Fruit fly (Drosophila melanogaster) whole organism, prepupa: ENCODE results near the gene CG16711.

ENCODE experiments used
- Blimp-1 ChIP-seq: fragments of 200-800 bp; sonication (Bioruptor generic); optimal IDR thresholded peaks from 3 replicates; lab custom pipeline; 2017; ENCODE audit warnings: missing biosample characterization, missing genetic modification characterization, mild to moderate bottlenecking, moderate library complexity, missing genetic modification reagents
- CG10631 ChIP-seq: fragments of 200-800 bp; sonication (Bioruptor generic); optimal IDR thresholded peaks from 2 replicates; lab custom pipeline; 2016; ENCODE audit warnings: missing biosample characterization, missing genetic modification characterization
- CG10669 ChIP-seq: fragments of 200-800 bp; sonication (Bioruptor generic); optimal IDR thresholded peaks from 3 replicates; lab custom pipeline; 2018; ENCODE audit warnings: missing biosample characterization, mild to moderate bottlenecking, missing genetic modification characterization, moderate library complexity
- CG11294 ChIP-seq: fragments of 200-800 bp; sonication (Bioruptor generic); IDR thresholded peaks from 2 replicates; pipeline ENCODE4 v1.3.6; 2022; ENCODE audit warnings: missing biosample characterization, missing genetic modification characterization
- CG11762 ChIP-seq: fragments of 200-800 bp; sonication (Bioruptor generic); optimal IDR thresholded peaks from 3 replicates; lab custom pipeline; 2016; ENCODE audit warnings: missing biosample characterization, missing genetic modification characterization; ENCODE audit not compliant: insufficient read depth
- CG15336 ChIP-seq: fragments of 200-800 bp; sonication (Bioruptor generic); IDR thresholded peaks from 2 replicates; pipeline ENCODE4 v1.3.6; 2022; ENCODE audit warnings: missing biosample characterization, missing genetic modification characterization
- CG1621 ChIP-seq: fragments of 200-800 bp; sonication (Bioruptor generic); optimal IDR thresholded peaks from 3 replicates; lab custom pipeline; 2018; ENCODE audit warnings: missing biosample characterization, mild to moderate bottlenecking, missing genetic modification characterization
- CG16779 ChIP-seq: fragments of 200-800 bp; sonication (Bioruptor generic); optimal IDR thresholded peaks from 3 replicates; lab custom pipeline; 2017; ENCODE audit warnings: missing biosample characterization, mild to moderate bottlenecking, missing genetic modification characterization
- CG3032 ChIP-seq: fragments of 200-800 bp; optimal IDR thresholded peaks from 2 replicates; lab custom pipeline; 2019; ENCODE audit warnings: missing biosample characterization, mild to moderate bottlenecking, missing genetic modification characterization, moderate library complexity
- CG31627 ChIP-seq: fragments of 200-800 bp; sonication (Bioruptor generic); optimal IDR thresholded peaks from 3 replicates; lab custom pipeline; 2016; ENCODE audit warnings: missing biosample characterization, missing genetic modification characterization
- CG32006 ChIP-seq: fragments of 200-800 bp; sonication (Bioruptor generic); optimal IDR thresholded peaks from 3 replicates; lab custom pipeline; 2017; ENCODE audit warnings: missing biosample characterization, mild to moderate bottlenecking, missing genetic modification characterization
- CG34406 ChIP-seq: fragments of 200-800 bp; sonication (Bioruptor generic); optimal IDR thresholded peaks from 3 replicates; lab custom pipeline; 2016; ENCODE audit warnings: missing biosample characterization, missing genetic modification characterization
- CG3919 ChIP-seq: fragments of 200-800 bp; sonication (Bioruptor generic); optimal IDR thresholded peaks from 3 replicates; lab custom pipeline; 2016; ENCODE audit warnings: missing biosample characterization, missing genetic modification characterization
- CG4318 ChIP-seq: fragments of 200-800 bp; sonication (Bioruptor generic); optimal IDR thresholded peaks from 3 replicates; lab custom pipeline; 2017; ENCODE audit warnings: missing biosample characterization, mild to moderate bottlenecking, missing genetic modification characterization
- CG6163 ChIP-seq: fragments of 200-800 bp; sonication (Bioruptor generic); IDR thresholded peaks from 3 replicates; pipeline ENCODE4 v1.3.6; 2022; ENCODE audit warnings: missing biosample characterization, missing genetic modification characterization
- CG6276 ChIP-seq: fragments of 200-800 bp; sonication (Bioruptor generic); optimal IDR thresholded peaks from 2 replicates; lab custom pipeline; 2017; ENCODE audit warnings: missing biosample characterization, mild to moderate bottlenecking, missing genetic modification characterization
- CG6792 ChIP-seq: fragments of 200-800 bp; sonication (Bioruptor generic); optimal IDR thresholded peaks from 3 replicates; lab custom pipeline; 2016; ENCODE audit warnings: missing biosample characterization, missing genetic modification characterization
- CG6808 ChIP-seq: fragments of 200-800 bp; sonication (Bioruptor generic); optimal IDR thresholded peaks from 3 replicates; lab custom pipeline; 2017; ENCODE audit warnings: missing biosample characterization, missing genetic modification characterization, mild to moderate bottlenecking, moderate library complexity, missing genetic modification reagents
- CG6854 ChIP-seq: fragments of 200-800 bp; sonication (Bioruptor generic); optimal IDR thresholded peaks from 2 replicates; lab custom pipeline; 2017; ENCODE audit warnings: missing biosample characterization, mild to moderate bottlenecking, missing genetic modification characterization
- CG8319 ChIP-seq: fragments of 200-800 bp; sonication (Bioruptor generic); optimal IDR thresholded peaks from 3 replicates; lab custom pipeline; 2016; ENCODE audit warnings: missing biosample characterization, missing genetic modification characterization
- CG8632 ChIP-seq: fragments of 200-800 bp; sonication (Bioruptor generic); optimal IDR thresholded peaks from 3 replicates; lab custom pipeline; 2016; ENCODE audit warnings: missing biosample characterization, missing genetic modification characterization
- CG9139 ChIP-seq: fragments of 200-800 bp; sonication (Bioruptor generic); optimal IDR thresholded peaks from 3 replicates; lab custom pipeline; 2017; ENCODE audit warnings: missing biosample characterization, mild to moderate bottlenecking, missing genetic modification characterization
- Eip93F ChIP-seq: fragments of 200-800 bp; sonication (Bioruptor generic); optimal IDR thresholded peaks from 2 replicates; lab custom pipeline; 2016; ENCODE audit warnings: missing biosample characterization, mild to moderate bottlenecking, missing genetic modification characterization
- Ets21C ChIP-seq: fragments of 200-800 bp; sonication (Bioruptor generic); optimal IDR thresholded peaks from 3 replicates; lab custom pipeline; 2016; ENCODE audit warnings: missing biosample characterization, missing genetic modification characterization
- Gug ChIP-seq: fragments of 200-800 bp; sonication (Bioruptor generic); IDR thresholded peaks from 2 replicates; pipeline ENCODE4 v1.3.6; 2022; ENCODE audit warnings: missing biosample characterization, missing genetic modification characterization
- Hr38 ChIP-seq: sonication (Bioruptor generic); optimal IDR thresholded peaks from 2 replicates; lab custom pipeline; 2016; ENCODE audit warnings: missing biosample characterization, missing genetic modification characterization
- Hr39 ChIP-seq: fragments of 200-800 bp; sonication (Bioruptor generic); optimal IDR thresholded peaks from 2 replicates; lab custom pipeline; 2016; ENCODE audit warnings: missing biosample characterization, missing genetic modification characterization
- OdsH ChIP-seq: fragments of 200-800 bp; sonication (Bioruptor generic); optimal IDR thresholded peaks from 3 replicates; lab custom pipeline; 2016; ENCODE audit warnings: missing biosample characterization, missing genetic modification characterization
- Smox ChIP-seq: fragments of 200-800 bp; sonication (Bioruptor generic); optimal IDR thresholded peaks from 3 replicates; lab custom pipeline; 2016; ENCODE audit warnings: missing biosample characterization, missing genetic modification characterization
- Sox102F ChIP-seq: fragments of 200-800 bp; sonication (Bioruptor generic); optimal IDR thresholded peaks from 2 replicates; lab custom pipeline; 2016; ENCODE audit warnings: missing biosample characterization, mild to moderate bottlenecking, missing genetic modification characterization
- Sox14 ChIP-seq: fragments of 200-800 bp; sonication (Bioruptor generic); optimal IDR thresholded peaks from 3 replicates; lab custom pipeline; 2016; ENCODE audit warnings: missing biosample characterization, missing genetic modification characterization
- Sox15 ChIP-seq: fragments of 200-800 bp; sonication (Bioruptor generic); optimal IDR thresholded peaks from 3 replicates; lab custom pipeline; 2016; ENCODE audit warnings: missing biosample characterization, missing genetic modification characterization
- achi ChIP-seq: fragments of 200-800 bp; sonication (Bioruptor generic); optimal IDR thresholded peaks from 3 replicates; lab custom pipeline; 2016; ENCODE audit warnings: missing biosample characterization, missing genetic modification characterization
- acj6 ChIP-seq: fragments of 200-800 bp; sonication (Bioruptor generic); optimal IDR thresholded peaks from 3 replicates; lab custom pipeline; 2016; ENCODE audit warnings: missing biosample characterization, missing genetic modification characterization
- dac ChIP-seq: fragments of 200-800 bp; sonication (Bioruptor generic); optimal IDR thresholded peaks from 2 replicates; lab custom pipeline; 2017; ENCODE audit warnings: missing biosample characterization, mild to moderate bottlenecking, missing genetic modification characterization
- eg ChIP-seq: fragments of 200-800 bp; sonication (Bioruptor generic); IDR thresholded peaks from 3 replicates; pipeline ENCODE4 v1.3.6; 2022; ENCODE audit warnings: missing biosample characterization, missing genetic modification characterization
- esn ChIP-seq: fragments of 200-800 bp; sonication (Bioruptor generic); optimal IDR thresholded peaks from 2 replicates; lab custom pipeline; 2016; ENCODE audit warnings: missing biosample characterization, mild to moderate bottlenecking, missing genetic modification characterization, moderate library complexity
- fd59A ChIP-seq: fragments of 200-800 bp; sonication (Bioruptor generic); optimal IDR thresholded peaks from 2 replicates; lab custom pipeline; 2017; ENCODE audit warnings: missing biosample characterization, mild to moderate bottlenecking, missing genetic modification characterization, missing genetic modification reagents
- fd85E ChIP-seq: fragments of 200-800 bp; sonication (Bioruptor generic); optimal IDR thresholded peaks from 3 replicates; lab custom pipeline; 2016; ENCODE audit warnings: missing biosample characterization, missing genetic modification characterization
- lz ChIP-seq: fragments of 200-800 bp; sonication (Bioruptor generic); optimal IDR thresholded peaks from 3 replicates; lab custom pipeline; 2016; ENCODE audit warnings: missing biosample characterization, missing genetic modification characterization
- net ChIP-seq: fragments of 200-800 bp; sonication (Bioruptor generic); optimal IDR thresholded peaks from 3 replicates; lab custom pipeline; 2016; ENCODE audit warnings: missing biosample characterization, missing genetic modification characterization
- salr ChIP-seq, 2 experiments: fragments of 200-800 bp; sonication (Bioruptor generic); optimal IDR thresholded peaks; 3 replicates each; lab custom pipeline; 2016 to 2018; ENCODE audit warnings: missing biosample characterization in 2 of 2, missing genetic modification characterization in 2 of 2, mild to moderate bottlenecking in 1 of 2
- spab ChIP-seq: fragments of 200-800 bp; sonication (Bioruptor generic); optimal IDR thresholded peaks from 2 replicates; lab custom pipeline; 2017; ENCODE audit warnings: missing biosample characterization, mild to moderate bottlenecking, missing genetic modification characterization, missing genetic modification reagents
- ss ChIP-seq, 2 experiments: fragments of 200-800 bp; sonication (Bioruptor generic); optimal IDR thresholded peaks; 2 replicates in 1 of 2; 3 replicates in 1 of 2; lab custom pipeline; 2017 to 2018; ENCODE audit warnings: mild to moderate bottlenecking in 2 of 2, missing biosample characterization in 2 of 2, missing genetic modification characterization in 2 of 2, moderate library complexity in 1 of 2
- svp ChIP-seq: fragments of 200-800 bp; sonication (Bioruptor generic); peaks from one replicate; lab custom pipeline; 2016; ENCODE audit warnings: missing biosample characterization, missing genetic modification characterization
- topi ChIP-seq: fragments of 200-800 bp; sonication (Bioruptor generic); optimal IDR thresholded peaks from 3 replicates; lab custom pipeline; 2016; ENCODE audit warnings: missing biosample characterization, missing genetic modification characterization

CG16711 gene

DNA sequence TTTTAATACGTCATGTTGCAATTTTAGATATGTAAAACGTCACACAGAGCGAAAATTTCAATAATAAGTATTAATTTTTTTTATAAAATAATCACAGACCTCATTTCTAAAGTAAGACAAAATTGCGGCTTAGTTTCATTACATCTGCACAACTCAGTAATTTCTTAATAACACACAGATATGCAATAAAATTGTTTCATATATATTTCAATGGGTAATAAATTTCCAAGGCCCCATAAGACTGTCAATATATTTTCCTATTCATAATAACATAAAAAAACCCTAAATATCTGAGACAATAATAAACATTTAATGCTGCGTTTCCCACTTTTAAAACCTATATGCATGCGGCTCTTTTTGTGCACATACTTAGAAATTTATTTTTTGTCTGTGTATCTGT, 8.5 kb upstream of the CG16711 start (continued):
- peak; percentile 2 for TF ChIP-seq Hr39 (GFP tag; lab: Kevin White, UChicago)
- no peak for TF ChIP-seq Ets21C (GFP tag; lab: Kevin White, UChicago)
- no peak for TF ChIP-seq Hr38
- no peak for TF ChIP-seq Sox15
- TF ChIP-seq CG8319, result peak; percentile 18
- TF ChIP-seq CG11294, result no peak
- peak; percentile 72 for TF ChIP-seq CG32006
- TF ChIP-seq Sox102F (GFP tag; lab: Kevin White, UChicago), result no peak
- TF ChIP-seq spab (GFP tag; lab: Kevin White, UChicago), result peak; percentile 20
- peak; percentile 39 for TF ChIP-seq lz (GFP tag; lab: Kevin White, UChicago)
- peak in 1 of 2 experiments; percentile 28 for TF ChIP-seq salr (GFP tag; optimal IDR thresholded peaks at IDR 0.05; lab: Kevin White, UChicago)
- TF ChIP-seq ss (GFP tag; optimal IDR thresholded peaks at IDR 0.05; lab: Kevin White, UChicago), result no peak
- TF ChIP-seq CG6808, result no peak
- peak; percentile 30 for TF ChIP-seq CG4318 (GFP tag; lab: Kevin White, UChicago)
- TF ChIP-seq OdsH (GFP tag; lab: Kevin White, UChicago), result peak; percentile 55
- peak; percentile 48 for TF ChIP-seq achi (GFP tag; lab: Kevin White, UChicago)
- peak; percentile 18 for TF ChIP-seq Smox (GFP tag; lab: Kevin White, UChicago)
- TF ChIP-seq net, result peak; percentile 18
- no peak for TF ChIP-seq CG3919 (GFP tag; lab: Kevin White, UChicago)
- peak; percentile 34 for TF ChIP-seq CG15336 (GFP tag; lab: Robert Waterston, UW)
- peak; percentile 75 for TF ChIP-seq svp (GFP tag; lab: Kevin White, UChicago)
- peak; percentile 47 for TF ChIP-seq CG10631

DNA sequence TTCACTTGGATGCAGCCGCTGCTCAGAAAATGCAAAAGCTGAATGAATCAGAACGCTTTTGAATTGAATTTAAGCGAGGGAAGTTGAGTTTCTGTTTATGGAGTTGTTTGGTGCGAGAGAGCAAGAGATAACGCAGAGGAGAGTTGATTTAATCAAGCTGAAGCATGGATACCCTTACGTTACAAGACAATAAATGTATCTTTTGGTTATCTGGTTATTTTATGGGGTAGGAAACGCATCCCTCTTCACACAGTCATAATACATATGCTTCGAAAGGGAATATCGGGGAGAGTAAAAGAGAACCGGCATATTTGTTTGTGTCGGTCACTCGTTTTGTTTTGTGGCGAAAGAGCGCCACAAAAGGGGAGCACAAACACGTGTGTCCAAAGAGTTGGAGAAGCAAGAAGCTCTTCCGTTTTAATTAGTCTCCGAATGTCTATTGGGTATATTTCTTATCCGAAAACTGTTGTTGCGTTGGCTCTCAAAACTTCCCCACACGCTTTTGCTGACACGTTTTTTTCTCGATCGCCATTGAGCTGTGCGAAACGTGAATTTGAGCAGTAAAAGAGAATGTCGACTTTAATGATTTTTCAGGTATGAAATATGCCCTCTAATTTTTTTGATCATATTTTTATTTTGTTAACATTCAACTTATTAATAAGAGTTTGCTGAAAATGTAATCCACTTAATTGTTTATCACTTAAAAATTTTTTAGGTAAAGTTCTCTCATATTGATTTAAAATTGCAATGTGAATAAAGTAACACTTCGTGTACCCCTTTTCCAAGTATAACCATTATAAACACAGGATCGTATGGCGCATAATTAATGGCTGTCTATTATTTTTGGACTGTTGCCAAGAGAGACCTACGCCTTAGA, 7.2 kb upstream of the CG16711 start, which contains the start of gene Prps:
Gene Prps (minus strand): TSS at position 51 of the 877 bp plus-strand sequence.
- peak; percentile 70 for TF ChIP-seq CG32006
- TF ChIP-seq eg (GFP tag; lab: Robert Waterston, UW), result peak; percentile 88
- peak; percentile 83 for TF ChIP-seq acj6
- TF ChIP-seq ss (GFP tag; optimal IDR thresholded peaks at IDR 0.05; lab: Kevin White, UChicago), result peak; percentile 84 to 86
- TF ChIP-seq achi (GFP tag; lab: Kevin White, UChicago), result peak; percentile 78
- TF ChIP-seq Blimp-1 (GFP tag; lab: Kevin White, UChicago), result peak; percentile 69
- TF ChIP-seq CG11762, result peak; percentile 79
- TF ChIP-seq CG9139 (GFP tag; lab: Kevin White, UChicago), result peak; percentile 81
- TF ChIP-seq CG3032, result peak; percentile 79
- peak; percentile 73 for TF ChIP-seq CG34406
- TF ChIP-seq lz (GFP tag; lab: Kevin White, UChicago), result peak; percentile 86
- peak; percentile 90 for TF ChIP-seq CG6163 (GFP tag; lab: Robert Waterston, UW)
- peak; percentile 82 for TF ChIP-seq CG10669
- peak; percentile 83 for TF ChIP-seq CG16779 (tag; lab: Kevin White, UChicago)
- peak; percentile 71 for TF ChIP-seq Gug (GFP tag; lab: Robert Waterston, UW)
- TF ChIP-seq CG6792 (GFP tag; lab: Kevin White, UChicago), result peak; percentile 90
- TF ChIP-seq CG8632, result peak; percentile 83
- TF ChIP-seq topi, result peak; percentile 91
- TF ChIP-seq fd85E (GFP tag; lab: Kevin White, UChicago), result peak; percentile 81
- peak; percentile 54 for TF ChIP-seq fd59A (GFP tag; lab: Kevin White, UChicago)
- peak; percentile 61 for TF ChIP-seq Sox15
- TF ChIP-seq esn, result peak; percentile 91
- no peak for TF ChIP-seq CG6276
- TF ChIP-seq OdsH (GFP tag; lab: Kevin White, UChicago), result peak; percentile 83
- TF ChIP-seq dac (GFP tag; lab: Kevin White, UChicago), result peak; percentile 24
- peak; percentile 82 for TF ChIP-seq Sox14 (GFP tag; lab: Kevin White, UChicago)
- peak; percentile 77 for TF ChIP-seq Ets21C (GFP tag; lab: Kevin White, UChicago)
- no peak for TF ChIP-seq CG10631
- TF ChIP-seq salr (GFP tag; optimal IDR thresholded peaks at IDR 0.05; lab: Kevin White, UChicago), result peak in 1 of 2 experiments; percentile 63
- TF ChIP-seq CG1621 (tag; lab: Kevin White, UChicago), result peak; percentile 72
- TF ChIP-seq CG31627 (GFP tag; lab: Kevin White, UChicago), result peak; percentile 83
- TF ChIP-seq CG15336 (GFP tag; lab: Robert Waterston, UW), result peak; percentile 83
- no peak for TF ChIP-seq Hr38
- TF ChIP-seq Eip93F (GFP tag; lab: Kevin White, UChicago), result peak; percentile 83
- no peak for TF ChIP-seq CG4318 (GFP tag; lab: Kevin White, UChicago)
- peak; percentile 77 for TF ChIP-seq CG6808
- TF ChIP-seq CG6854 (GFP tag; lab: Kevin White, UChicago), result peak; percentile 92
